Worm (Caenorhabditis elegans) whole organism, late embryonic: Measurements from ENCODE around the gene clec-173.

Experiments used
- C38D4.7 ChIP-seq: fragments of 200-800 bp; sonication (Bioruptor generic); optimal IDR thresholded peaks from 2 replicates; lab custom pipeline; 2018; ENCODE audit warnings: mild to moderate bottlenecking, missing genetic modification characterization, moderate library complexity, missing compliant biosample characterization
- F13H6.1 ChIP-seq: sonication (generic microtip); optimal IDR thresholded peaks from 2 replicates; lab custom pipeline; 2016; ENCODE audit warnings: missing genetic modification characterization, missing compliant biosample characterization
- K02D7.2 ChIP-seq: sonication (generic microtip); optimal IDR thresholded peaks from 2 replicates; lab custom pipeline; 2017; ENCODE audit warnings: mild to moderate bottlenecking, missing genetic modification characterization, missing compliant biosample characterization
- K09A11.1 ChIP-seq: sonication (generic microtip); optimal IDR thresholded peaks from 2 replicates; lab custom pipeline; 2017; ENCODE audit warnings: antibody characterized with exemption, mild to moderate bottlenecking, missing genetic modification characterization, missing compliant biosample characterization; ENCODE audit not compliant: insufficient read depth
- T23F11.4 ChIP-seq: fragments of 200-800 bp; sonication (Bioruptor generic); optimal IDR thresholded peaks from 2 replicates; lab custom pipeline; 2018; ENCODE audit warnings: mild to moderate bottlenecking, missing genetic modification characterization, missing compliant biosample characterization
- Y22D7AL.16 ChIP-seq: sonication (generic microtip); optimal IDR thresholded peaks from 2 replicates; lab custom pipeline; 2016; ENCODE audit warnings: missing genetic modification characterization, missing compliant biosample characterization
- ama-1 ChIP-seq: fragments of 150-350 bp; optimal IDR thresholded peaks from 2 replicates; lab custom pipeline; 2014
- ceh-18 ChIP-seq: sonication (generic microtip); optimal IDR thresholded peaks from 2 replicates; lab custom pipeline; 2016; ENCODE audit warnings: missing genetic modification characterization, missing compliant biosample characterization
- ceh-22 ChIP-seq: sonication (generic microtip); optimal IDR thresholded peaks from 2 replicates; lab custom pipeline; 2017; ENCODE audit warnings: missing biosample characterization, missing genetic modification characterization
- ceh-31 ChIP-seq: sonication (generic microtip); optimal IDR thresholded peaks from 2 replicates; lab custom pipeline; 2016; ENCODE audit warnings: missing genetic modification characterization, missing compliant biosample characterization
- ceh-34 ChIP-seq: sonication (generic microtip); optimal IDR thresholded peaks from 2 replicates; lab custom pipeline; 2016; ENCODE audit warnings: mild to moderate bottlenecking, missing genetic modification characterization, missing compliant biosample characterization
- ceh-45 ChIP-seq: fragments of 200-800 bp; sonication (Bioruptor generic); IDR thresholded peaks from 2 replicates; pipeline ENCODE4 v1.3.6; 2022; ENCODE audit warnings: missing genetic modification reagents, missing genetic modification characterization, missing compliant biosample characterization
- ceh-48 ChIP-seq: sonication (generic microtip); optimal IDR thresholded peaks from 2 replicates; lab custom pipeline; 2016; ENCODE audit warnings: missing genetic modification characterization, inconsistent platforms, missing compliant biosample characterization
- ceh-9 ChIP-seq: sonication (generic microtip); optimal IDR thresholded peaks from 2 replicates; lab custom pipeline; 2016; ENCODE audit warnings: mild to moderate bottlenecking, missing genetic modification characterization, inconsistent platforms, missing compliant biosample characterization
- dve-1 ChIP-seq: sonication (generic microtip); optimal IDR thresholded peaks from 2 replicates; lab custom pipeline; 2017; ENCODE audit warnings: antibody characterized with exemption, mild to moderate bottlenecking, missing genetic modification characterization, missing compliant biosample characterization
- elt-2 ChIP-seq: sonication (generic microtip); optimal IDR thresholded peaks from 2 replicates; lab custom pipeline; 2016; ENCODE audit warnings: missing genetic modification reagents, missing genetic modification characterization, missing compliant biosample characterization
- ets-4 ChIP-seq: sonication (generic microtip); optimal IDR thresholded peaks from 2 replicates; lab custom pipeline; 2016; ENCODE audit warnings: missing genetic modification characterization, missing compliant biosample characterization
- fkh-6 ChIP-seq: sonication (generic microtip); optimal IDR thresholded peaks from 2 replicates; lab custom pipeline; 2016; ENCODE audit warnings: missing genetic modification characterization, missing compliant biosample characterization
- gmeb-2 ChIP-seq: sonication (generic microtip); optimal IDR thresholded peaks from 2 replicates; lab custom pipeline; 2016; ENCODE audit warnings: missing genetic modification characterization, inconsistent platforms, missing compliant biosample characterization
- hlh-6 ChIP-seq: sonication (generic microtip); optimal IDR thresholded peaks from 2 replicates; lab custom pipeline; 2016; ENCODE audit warnings: missing genotype, missing genetic modification characterization, missing compliant biosample characterization
- hlh-8 ChIP-seq: sonication (generic microtip); optimal IDR thresholded peaks from 2 replicates; lab custom pipeline; 2016; ENCODE audit warnings: missing genotype, missing genetic modification characterization, missing compliant biosample characterization
- nfya-1 ChIP-seq: sonication (generic microtip); optimal IDR thresholded peaks from 2 replicates; lab custom pipeline; 2017; ENCODE audit warnings: missing genetic modification characterization, mild to moderate bottlenecking, missing compliant biosample characterization, antibody characterized with exemption, moderate library complexity
- npax-4 ChIP-seq: sonication (generic microtip); optimal IDR thresholded peaks from 2 replicates; lab custom pipeline; 2016; ENCODE audit warnings: missing genetic modification characterization, missing compliant biosample characterization
- odd-2 ChIP-seq: sonication (generic microtip); optimal IDR thresholded peaks from 2 replicates; lab custom pipeline; 2017; ENCODE audit warnings: antibody characterized with exemption, mild to moderate bottlenecking, missing genetic modification characterization, missing compliant biosample characterization
- pax-1 ChIP-seq: fragments of 150-350 bp; optimal IDR thresholded peaks from 2 replicates; lab custom pipeline; 2014; ENCODE audit warnings: missing biosample characterization, missing genetic modification characterization
- pqm-1 ChIP-seq: sonication (generic microtip); optimal IDR thresholded peaks from 2 replicates; lab custom pipeline; 2016; ENCODE audit warnings: missing genetic modification characterization, missing compliant biosample characterization
- ref-2 ChIP-seq: sonication (generic microtip); optimal IDR thresholded peaks from 2 replicates; lab custom pipeline; 2016; ENCODE audit warnings: missing genetic modification characterization, missing compliant biosample characterization
- rnt-1 ChIP-seq: sonication (generic microtip); optimal IDR thresholded peaks from 2 replicates; lab custom pipeline; 2016; ENCODE audit warnings: missing genetic modification characterization, missing compliant biosample characterization
- sox-4 ChIP-seq: sonication (generic microtip); optimal IDR thresholded peaks from 2 replicates; lab custom pipeline; 2017; ENCODE audit warnings: mild to moderate bottlenecking, missing genetic modification characterization, inconsistent platforms, missing compliant biosample characterization
- syd-9 ChIP-seq: sonication (generic microtip); optimal IDR thresholded peaks from 2 replicates; lab custom pipeline; 2016; ENCODE audit warnings: mild to moderate bottlenecking, missing genetic modification characterization, moderate library complexity, missing compliant biosample characterization
- tbx-2 ChIP-seq: sonication (generic microtip); optimal IDR thresholded peaks from 2 replicates; lab custom pipeline; 2016; ENCODE audit warnings: missing genetic modification characterization, missing compliant biosample characterization
- tbx-7 ChIP-seq: sonication (generic microtip); optimal IDR thresholded peaks from 2 replicates; lab custom pipeline; 2016; ENCODE audit warnings: missing genotype, missing genetic modification characterization, missing compliant biosample characterization
- unc-55 ChIP-seq: sonication (generic microtip); optimal IDR thresholded peaks from 2 replicates; lab custom pipeline; 2017; ENCODE audit warnings: missing biosample characterization, missing genetic modification reagents, missing genetic modification characterization
- unc-86 ChIP-seq: sonication (generic microtip); optimal IDR thresholded peaks from 2 replicates; lab custom pipeline; 2016; ENCODE audit warnings: missing genetic modification characterization, missing compliant biosample characterization

Gene clec-173

ce11 chrIV:3267581-3267980 is at the start of gene clec-173:
Gene clec-173 (minus strand): TSS chrIV:3267681.
- TF ChIP-seq T23F11.4 (GFP tag; lab: Kevin White, UChicago) (no peak), sox-4 (tag; lab: Kevin White, UChicago) (no peak), Y22D7AL.16 (tag; lab: Kevin White, UChicago) (no peak), pax-1 (no peak), F13H6.1 (no peak), pqm-1 (tag; lab: Kevin White, UChicago) (no peak), K02D7.2 (tag; lab: Kevin White, UChicago) (no peak), dve-1 (tag; lab: Kevin White, UChicago) (no peak), ceh-45 (no peak), fkh-6 (tag; lab: Kevin White, UChicago) (no peak), C38D4.7 (no peak), ceh-9 (tag; lab: Kevin White, UChicago) (no peak), elt-2 (no peak)

ce11 chrIV:3311243-3311642 is 43.8 kb upstream of the clec-173 start, which contains the start of gene zip-11:
Gene zip-11 (plus strand): TSS chrIV:3311276.
- TF ChIP-seq ceh-18 (peak; percentile 65), gmeb-2 (tag; lab: Kevin White, UChicago) (no peak), syd-9 (no peak), nfya-1 (tag; lab: Kevin White, UChicago) (peak; percentile 10), unc-55 (GFP tag; lab: Kevin White, UChicago) (peak; percentile 73), odd-2 (tag; lab: Kevin White, UChicago) (no peak), ets-4 (tag; lab: Kevin White, UChicago) (peak; percentile 30), npax-4 (tag; lab: Kevin White, UChicago) (no peak), ceh-48 (tag; lab: Kevin White, UChicago) (peak; percentile 31), tbx-2 (tag; lab: Kevin White, UChicago) (peak; percentile 15), ref-2 (tag; lab: Kevin White, UChicago) (peak; percentile 14), rnt-1 (tag; lab: Kevin White, UChicago) (peak; percentile 64), ceh-31 (peak; percentile 72), hlh-8 (no peak), ceh-34 (tag; lab: Kevin White, UChicago) (peak; percentile 0)
- TF ChIP-seq, all 69 proteins: peak for 10

- TF ChIP-seq odd-2 (tag; lab: Kevin White, UChicago) (no peak), elt-2 (peak; percentile 42)
- TF ChIP-seq, all 69 proteins: peak for 1
Measured at ce11 chrIV:3310662-3311219, 43.3 kb upstream of the clec-173 start.

ce11 chrIV:3308885-3309284 is 41.4 kb upstream of the clec-173 start:
- TF ChIP-seq fkh-6 (tag; lab: Kevin White, UChicago) (no peak), unc-86 (tag; lab: Kevin White, UChicago) (no peak), gmeb-2 (tag; lab: Kevin White, UChicago) (no peak), syd-9 (no peak), C38D4.7 (no peak), ama-1 (no peak), tbx-7 (tag; lab: Kevin White, UChicago) (no peak), ceh-22 (tag; lab: Kevin White, UChicago) (no peak), elt-2 (no peak)

- TF ChIP-seq sox-4 (tag; lab: Kevin White, UChicago) (no peak), K09A11.1 (no peak), ceh-18 (no peak), hlh-6 (tag; lab: Kevin White, UChicago) (no peak), ceh-34 (tag; lab: Kevin White, UChicago) (no peak)
Measured at ce11 chrIV:3307463-3307862, 40.0 kb upstream of the clec-173 start, which contains the start of gene W08E12.9. Gene W08E12.9 (minus strand): TSS chrIV:3307563.
